Worm (Caenorhabditis elegans): ENCODE measurements around the gene F36D3.4.

The F36D3.4 gene

DNA sequence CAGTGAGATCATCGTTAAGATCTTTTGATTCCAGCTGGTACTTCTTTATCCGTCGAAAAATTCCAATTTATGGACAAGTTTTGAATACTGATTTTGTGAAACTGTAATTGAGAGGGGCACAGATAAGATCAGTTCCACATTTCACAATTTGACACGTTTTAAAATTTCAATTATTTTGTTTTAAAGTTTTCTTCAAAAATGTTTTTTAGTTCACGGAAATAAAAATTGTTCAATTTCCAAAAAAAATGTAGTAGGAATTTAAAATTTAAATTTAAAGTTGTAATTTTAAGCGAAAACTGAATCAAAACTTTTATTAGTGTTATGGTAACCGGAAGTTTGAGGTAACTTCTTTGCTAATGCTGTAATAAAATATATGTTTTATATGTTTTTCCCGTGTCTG is at the start of gene F36D3.4:
Gene F36D3.4, minus strand, starts transcription at position 101 of the 400 bp plus-strand sequence.
- no peak for TF ChIP-seq nhr-237 (tag; optimal IDR thresholded peaks at IDR 0.05)
- TF ChIP-seq daf-12 (tag; optimal IDR thresholded peaks at IDR 0.05) = no peak
- TF ChIP-seq nfya-1 (tag; optimal IDR thresholded peaks at IDR 0.05; ENCODE audit: insufficient read depth) = no peak
- no peak for TF ChIP-seq ceh-16 (tag; optimal IDR thresholded peaks at IDR 0.05)
- no peak for TF ChIP-seq ztf-4 (tag; optimal IDR thresholded peaks at IDR 0.05)
- no peak for TF ChIP-seq hmg-11 (tag; optimal IDR thresholded peaks at IDR 0.05)
- no peak for TF ChIP-seq fkh-10 (GFP tag; optimal IDR thresholded peaks at IDR 0.05)
- TF ChIP-seq elt-3 (tag; optimal IDR thresholded peaks at IDR 0.05) = no peak
- no peak for TF ChIP-seq aly-2 (tag; optimal IDR thresholded peaks at IDR 0.05)
- no peak for TF ChIP-seq nhr-11 (tag; optimal IDR thresholded peaks at IDR 0.05)

ce11 chrV:16565639-16566038 is 48.1 kb upstream of the F36D3.4 start, which contains the start of gene sru-45:
sru-45 (plus strand) TSS chrV:16565939.
- no peak for TF ChIP-seq hmg-11 (tag; optimal IDR thresholded peaks at IDR 0.05)
- no peak for TF ChIP-seq zag-1 (tag; optimal IDR thresholded peaks at IDR 0.05)
- TF ChIP-seq nhr-77 (tag; optimal IDR thresholded peaks at IDR 0.05) = no peak
- no peak for TF ChIP-seq fkh-2 (tag; optimal IDR thresholded peaks at IDR 0.05)
- no peak for TF ChIP-seq mml-1 (tag; optimal IDR thresholded peaks at IDR 0.05)
- TF ChIP-seq nhr-12 (tag; optimal IDR thresholded peaks at IDR 0.05) = no peak
- TF ChIP-seq nhr-67 (tag; optimal IDR thresholded peaks at IDR 0.05) = no peak
- TF ChIP-seq nhr-76 (tag; optimal IDR thresholded peaks at IDR 0.05) = no peak
- no peak for TF ChIP-seq nhr-237 (tag; optimal IDR thresholded peaks at IDR 0.05)

- no peak for TF ChIP-seq egl-5 (tag; optimal IDR thresholded peaks at IDR 0.05)
- no peak for TF ChIP-seq nhr-237 (tag; optimal IDR thresholded peaks at IDR 0.05)
- TF ChIP-seq aly-2 (tag; optimal IDR thresholded peaks at IDR 0.05) = no peak
- TF ChIP-seq ztf-11 (tag; optimal IDR thresholded peaks at IDR 0.05) = no peak
- TF ChIP-seq ceh-9 (tag; optimal IDR thresholded peaks at IDR 0.05) = no peak
- TF ChIP-seq elt-3 (tag; optimal IDR thresholded peaks at IDR 0.05) = no peak
- TF ChIP-seq zag-1 (tag; optimal IDR thresholded peaks at IDR 0.05) = no peak
- TF ChIP-seq nfya-1 (tag; optimal IDR thresholded peaks at IDR 0.05; ENCODE audit: insufficient read depth) = no peak
- no peak for TF ChIP-seq pqm-1 (tag; optimal IDR thresholded peaks at IDR 0.05)
- no peak for TF ChIP-seq daf-12 (tag; optimal IDR thresholded peaks at IDR 0.05)
- TF ChIP-seq mdl-1 (tag; optimal IDR thresholded peaks at IDR 0.05) = no peak
- no peak for TF ChIP-seq nhr-67 (tag; optimal IDR thresholded peaks at IDR 0.05)
Measured at ce11 chrV:16552929-16553328, 35.4 kb upstream of the F36D3.4 start, which contains the start of gene Y32B12B.4. Y32B12B.4 (plus strand) TSS chrV:16553327.

DNA sequence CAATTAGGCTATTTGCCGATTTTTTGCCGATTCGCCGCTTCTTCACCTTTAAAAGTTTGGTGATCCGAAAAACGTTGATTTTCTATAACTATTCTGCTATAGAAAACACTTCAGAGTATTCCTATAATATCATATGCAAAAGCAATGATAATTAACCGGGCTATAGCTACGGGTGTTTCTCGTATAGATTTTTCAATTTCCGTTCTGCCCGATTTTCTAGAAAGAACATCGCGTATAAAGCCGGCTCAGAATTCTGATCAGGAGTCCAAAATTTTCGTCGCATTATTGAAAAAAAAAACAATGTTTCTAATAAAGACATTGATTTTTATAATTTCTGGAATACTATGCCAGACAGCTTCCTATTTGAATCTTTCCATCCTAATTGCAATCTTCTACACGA is 33.2 kb upstream of the F36D3.4 start, which contains the start of gene srbc-65:
Gene srbc-65, plus strand, starts transcription at position 301 of the 400 bp plus-strand sequence.
- TF ChIP-seq skn-1 (tag; optimal IDR thresholded peaks at IDR 0.05) = no peak
- TF ChIP-seq aly-2 (tag; optimal IDR thresholded peaks at IDR 0.05) = no peak
- TF ChIP-seq pha-4 (tag; optimal IDR thresholded peaks at IDR 0.05) = no peak
- TF ChIP-seq mml-1 (tag; optimal IDR thresholded peaks at IDR 0.05) = no peak
- TF ChIP-seq nhr-76 (tag; optimal IDR thresholded peaks at IDR 0.05) = no peak
- no peak for TF ChIP-seq nhr-237 (tag; optimal IDR thresholded peaks at IDR 0.05)
- TF ChIP-seq tbx-2 (tag; optimal IDR thresholded peaks at IDR 0.05) = no peak
- TF ChIP-seq egl-5 (tag; optimal IDR thresholded peaks at IDR 0.05) = no peak
- TF ChIP-seq nhr-67 (tag; optimal IDR thresholded peaks at IDR 0.05) = no peak
- TF ChIP-seq nhr-11 (tag; optimal IDR thresholded peaks at IDR 0.05) = no peak
- TF ChIP-seq daf-12 (tag; optimal IDR thresholded peaks at IDR 0.05) = no peak
- no peak for TF ChIP-seq hmg-11 (tag; optimal IDR thresholded peaks at IDR 0.05)
- TF ChIP-seq nfya-1 (tag; optimal IDR thresholded peaks at IDR 0.05; ENCODE audit: insufficient read depth) = no peak
- no peak for TF ChIP-seq lsy-12 (tag; optimal IDR thresholded peaks at IDR 0.05)
- no peak for TF ChIP-seq ZK546.5 (tag; optimal IDR thresholded peaks at IDR 0.05)
- TF ChIP-seq lin-15B (tag; optimal IDR thresholded peaks at IDR 0.05) = no peak
- TF ChIP-seq elt-1 (tag; optimal IDR thresholded peaks at IDR 0.05) = no peak
- TF ChIP-seq snpc-4 (tag; optimal IDR thresholded peaks at IDR 0.05) = no peak
- no peak for TF ChIP-seq R02D3.7 (tag; optimal IDR thresholded peaks at IDR 0.05)
- no peak for TF ChIP-seq nhr-25 (tag; optimal IDR thresholded peaks at IDR 0.05)

ce11 chrV:16540657-16541056 is 23.1 kb upstream of the F36D3.4 start:
- TF ChIP-seq jun-1 (tag; optimal IDR thresholded peaks at IDR 0.05) = no peak
- peak; percentile 83 for TF ChIP-seq nfya-1 (tag; optimal IDR thresholded peaks at IDR 0.05; ENCODE audit: insufficient read depth)
